Fruit fly (Drosophila melanogaster): ENCODE measurements around the gene Apc.

Apc gene

DNA sequence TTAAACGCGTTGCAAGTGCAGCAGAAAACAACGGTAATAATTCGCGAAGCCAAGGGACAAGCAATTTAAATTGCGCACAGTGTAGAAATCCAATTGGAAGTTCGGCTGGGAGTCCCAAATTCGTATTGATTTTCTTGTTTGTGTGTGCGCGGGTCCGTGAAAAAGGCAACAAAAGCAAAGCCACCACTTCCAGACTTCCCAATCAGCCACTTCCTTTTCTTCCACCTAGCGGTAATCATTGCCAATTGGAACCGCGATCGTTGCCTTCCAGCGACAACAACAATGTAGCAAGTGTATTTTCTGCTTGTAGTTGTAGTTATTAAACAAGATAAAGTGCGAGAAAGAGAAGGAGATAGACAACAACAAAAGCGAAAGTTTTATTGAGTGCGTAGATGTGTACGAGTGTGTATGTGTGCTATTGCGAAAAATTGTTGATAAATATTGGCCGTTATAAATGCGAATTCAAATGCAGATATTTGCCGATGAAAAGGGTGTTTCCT is 879 bp upstream of the Apc start:
- peak; percentile 10; the same call in 1 of the 2 replicates for TF ChIP-seq Atf6 (GFP tag; IDR thresholded peaks at IDR 0.05)
- no peak for TF ChIP-seq CG3847 (GFP tag; IDR thresholded peaks at IDR 0.05)
- TF ChIP-seq CG12942 (GFP tag; optimal IDR thresholded peaks at IDR 0.05): no peak
- TF ChIP-seq Blimp-1 (GFP tag; optimal IDR thresholded peaks at IDR 0.05): peak; percentile 75
- TF ChIP-seq gfzf (GFP tag; optimal IDR thresholded peaks at IDR 0.05): no peak
- no peak for TF ChIP-seq Dbx (GFP tag; IDR thresholded peaks at IDR 0.05)
- no peak for TF ChIP-seq Nf-YC (tag; optimal IDR thresholded peaks at IDR 0.05)
- no peak for TF ChIP-seq wdn (GFP tag; IDR thresholded peaks at IDR 0.05)
- TF ChIP-seq cwo (GFP tag; optimal IDR thresholded peaks at IDR 0.05): no peak
- peak; percentile 28 for TF ChIP-seq Mes4 (GFP tag; optimal IDR thresholded peaks at IDR 0.05)
- TF ChIP-seq otp (GFP tag; IDR thresholded peaks at IDR 0.05): 0 out of 3 replicates have a peak, but pooled peaks have one; percentile 2
- TF ChIP-seq BtbVII (GFP tag; optimal IDR thresholded peaks at IDR 0.05): peak; percentile 4
- peak; percentile 97 to 98 for TF ChIP-seq insv (GFP tag; optimal IDR thresholded peaks at IDR 0.05)
- TF ChIP-seq Elba2 (GFP tag; optimal IDR thresholded peaks at IDR 0.05): peak; percentile 99
- TF ChIP-seq CG17568 (GFP tag; optimal IDR thresholded peaks at IDR 0.05): peak; percentile 40
- peak; percentile 32 for TF ChIP-seq Neu2 (GFP tag; optimal IDR thresholded peaks at IDR 0.05; ENCODE audit: borderline replicate concordance)
- no peak for TF ChIP-seq CG11247 (GFP tag; IDR thresholded peaks at IDR 0.05)
- peak; percentile 94 for TF ChIP-seq onecut (GFP tag; IDR thresholded peaks at IDR 0.05)
- no peak for TF ChIP-seq CG13123 (GFP tag; optimal IDR thresholded peaks at IDR 0.05)
- peak; percentile 48 for TF ChIP-seq cg (GFP tag; optimal IDR thresholded peaks at IDR 0.05)
- no peak for TF ChIP-seq CG7963 (GFP tag; IDR thresholded peaks at IDR 0.05; ENCODE audit: partially characterized antibody)
- TF ChIP-seq btn (GFP tag; optimal IDR thresholded peaks at IDR 0.05): peak; percentile 3
- no peak for TF ChIP-seq Lpt (GFP tag; optimal IDR thresholded peaks at IDR 0.05)
- TF ChIP-seq crp (GFP tag; optimal IDR thresholded peaks at IDR 0.05): peak in 1 of 2 experiments; percentile 13
- TF ChIP-seq CG6765 (GFP tag; optimal IDR thresholded peaks at IDR 0.05): peak; percentile 39
- no peak for TF ChIP-seq vvl (GFP tag; IDR thresholded peaks at IDR 0.05)
- peak; percentile 23 for TF ChIP-seq zf30C (GFP tag; optimal IDR thresholded peaks at IDR 0.05)
- 0 out of 3 replicates have a peak, but pooled peaks have one; percentile 12 for TF ChIP-seq CG11695 (GFP tag; IDR thresholded peaks at IDR 0.05)
- TF ChIP-seq ara (GFP tag; IDR thresholded peaks at IDR 0.05): 0 out of 2 replicates have a peak, but pooled peaks have one; percentile 36
- TF ChIP-seq stc (GFP tag; IDR thresholded peaks at IDR 0.05): peak; percentile 60
- TF ChIP-seq D (optimal IDR thresholded peaks at IDR 0.05): peak; percentile 29
- no peak for TF ChIP-seq D (GFP tag; optimal IDR thresholded peaks at IDR 0.05)
- TF ChIP-seq Xrp1 (GFP tag; IDR thresholded peaks at IDR 0.05): 0 out of 2 replicates have a peak, but pooled peaks have one; percentile 36
- TF ChIP-seq CG4360 (GFP tag; IDR thresholded peaks at IDR 0.05): 0 out of 2 replicates have a peak, but pooled peaks have one; percentile 55
- TF ChIP-seq Eip74EF (GFP tag; optimal IDR thresholded peaks at IDR 0.05): no peak
- TF ChIP-seq CG15601 (tag; optimal IDR thresholded peaks at IDR 0.05): no peak
- TF ChIP-seq Awh (GFP tag; IDR thresholded peaks at IDR 0.05): 0 out of 2 replicates have a peak, but pooled peaks have one; percentile 64
- TF ChIP-seq bsh (GFP tag; optimal IDR thresholded peaks at IDR 0.05): peak in 1 of 2 experiments; percentile 1

DNA sequence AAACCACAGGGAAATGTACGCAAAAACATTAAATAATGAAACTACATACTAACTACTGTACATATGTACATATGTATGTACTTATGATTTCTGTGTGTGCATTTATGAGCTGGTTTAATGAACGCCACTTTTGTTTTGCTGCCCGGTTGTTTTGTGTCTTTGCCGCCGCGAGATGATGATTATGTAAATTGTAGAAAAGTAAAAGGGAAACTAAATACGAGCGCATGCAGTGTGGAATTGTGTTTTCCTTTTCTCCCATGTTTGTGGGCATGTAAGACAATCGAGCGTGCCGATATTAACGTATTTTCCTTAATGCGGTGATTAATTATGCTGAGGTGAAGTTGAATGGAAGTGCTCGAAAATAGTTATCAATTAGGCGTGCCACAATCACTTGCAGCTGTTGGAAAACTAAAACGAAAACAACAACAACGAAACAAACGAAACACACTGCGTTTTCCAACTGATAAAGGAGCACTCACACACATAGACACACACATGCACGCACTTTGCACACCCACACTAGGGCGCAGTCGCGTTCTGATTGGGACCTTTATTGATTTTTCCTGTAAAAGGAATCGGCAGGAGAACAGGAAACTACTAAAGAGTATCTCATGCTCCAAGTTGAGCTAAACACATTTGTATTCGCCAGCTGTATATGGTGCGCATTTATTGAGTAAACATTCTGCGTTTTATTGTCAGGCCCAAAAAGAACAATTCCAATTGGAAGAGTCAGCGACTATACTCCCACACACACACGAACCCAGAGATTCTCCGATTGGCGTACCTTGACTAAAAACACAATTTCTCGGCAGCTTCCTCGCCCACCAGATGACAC is 555 bp downstream of the Apc start:
- TF ChIP-seq gem (tag; optimal IDR thresholded peaks at IDR 0.05) (no peak), Med (GFP tag) (peak; percentile 54), Pdp1 (GFP tag; optimal IDR thresholded peaks at IDR 0.05) (peak in 1 of 2 experiments; percentile 60), CG8924 (tag; optimal IDR thresholded peaks at IDR 0.05) (no peak), ase (GFP tag; IDR thresholded peaks at IDR 0.05) (no peak), CG7963 (GFP tag; IDR thresholded peaks at IDR 0.05; ENCODE audit: partially characterized antibody) (0 out of 3 replicates have a peak, but pooled peaks have one; percentile 15), CG5245 (GFP tag; optimal IDR thresholded peaks at IDR 0.05) (no peak), hb (GFP tag; IDR thresholded peaks at IDR 0.05; ENCODE audit: partially characterized antibody) (no peak), CG32767 (GFP tag; IDR thresholded peaks at IDR 0.05) (0 out of 2 replicates have a peak, but pooled peaks have one; percentile 30), caup (GFP tag; optimal IDR thresholded peaks at IDR 0.05; ENCODE audit: severe bottlenecking) (no peak), fd64A (GFP tag; optimal IDR thresholded peaks at IDR 0.05) (peak; percentile 64), CG9437 (GFP tag; optimal IDR thresholded peaks at IDR 0.05) (no peak)
